Worm (Caenorhabditis elegans) whole organism, late embryonic: ENCODE data around the gene dhs-19.

Experiments
- ama-1 ChIP-seq: fragments of 150-350 bp; optimal IDR thresholded peaks from 2 replicates; lab custom pipeline; 2014
- hlh-8 ChIP-seq: sonication (generic microtip); optimal IDR thresholded peaks from 2 replicates; lab custom pipeline; 2016; ENCODE audit warnings: missing genotype, missing genetic modification characterization, missing compliant biosample characterization
- nhr-232 ChIP-seq: sonication (generic microtip); optimal IDR thresholded peaks from 2 replicates; lab custom pipeline; 2016; ENCODE audit warnings: missing genetic modification characterization, missing compliant biosample characterization
- pat-9 ChIP-seq: fragments of 200-800 bp; sonication (Bioruptor generic); optimal IDR thresholded peaks from 2 replicates; lab custom pipeline; 2018; ENCODE audit warnings: mild to moderate bottlenecking, missing genetic modification characterization, moderate library complexity, missing compliant biosample characterization
- sdc-2 ChIP-seq: sonication (generic microtip); optimal IDR thresholded peaks from 2 replicates; lab custom pipeline; 2016; ENCODE audit warnings: missing genotype, missing genetic modification characterization, missing compliant biosample characterization
- tbx-7 ChIP-seq: sonication (generic microtip); optimal IDR thresholded peaks from 2 replicates; lab custom pipeline; 2016; ENCODE audit warnings: missing genotype, missing genetic modification characterization, missing compliant biosample characterization
- unc-3 ChIP-seq, 2 experiments: fragments of 200-800 bp in 1 of 2; sonication (Bioruptor generic) in 1 of 2; sonication (generic microtip) in 1 of 2; conservative IDR thresholded peaks in 1 of 2; optimal IDR thresholded peaks in 1 of 2; 2 replicates each; pipeline versions ENCODE4 v1.3.6 to Lab custom; 2016 to 2022; ENCODE audit warnings: missing compliant biosample characterization in 2 of 2, missing genetic modification characterization in 2 of 2, missing genetic modification reagents in 1 of 2

- TF ChIP-seq tbx-7 = no peak
- no peak for TF ChIP-seq nhr-232
- TF ChIP-seq ama-1 (lab: Kevin White, UChicago) = no peak
- no peak for TF ChIP-seq unc-3 (GFP tag; conservative IDR thresholded peaks at IDR 0.05; lab: Robert Waterston, UW)
- TF ChIP-seq unc-3 (tag; optimal IDR thresholded peaks at IDR 0.05; lab: Kevin White, UChicago) = no peak
- TF ChIP-seq pat-9 (tag; lab: Kevin White, UChicago) = no peak
- no peak for TF ChIP-seq hlh-8
- TF ChIP-seq sdc-2 (tag; lab: Kevin White, UChicago) = no peak
Observed at ce11 chrV:11496283-11496682, 6.0 kb upstream of the dhs-19 start, which contains the start of gene htrl-1.
